Worm (Caenorhabditis elegans): ENCODE results near the gene ZK938.1.
"Not testable (repeated sequence)": the region's sequence is repeated elsewhere in the genome, so short reads cannot be mapped to it uniquely, and the experiment has no call there.

Gene ZK938.1

ce11 chrII:9862147-9862546, 32.9 kb downstream of the ZK938.1 start, which contains the start of gene C08H9.18:
C08H9.18 (minus strand) TSS chrII:9862247.
- TF ChIP-seq sea-1 (GFP tag; conservative IDR thresholded peaks at IDR 0.05) (no peak), tbx-37 (GFP tag; conservative IDR thresholded peaks at IDR 0.05) (no peak), ceh-13 (GFP tag; optimal IDR thresholded peaks at IDR 0.05) (no peak), tra-4 (tag; optimal IDR thresholded peaks at IDR 0.05) (no peak), flt-1 (GFP tag; IDR thresholded peaks at IDR 0.05) (no peak), aly-1 (tag; optimal IDR thresholded peaks at IDR 0.05) (no peak), hmbx-1 (tag; optimal IDR thresholded peaks at IDR 0.05) (no peak), F13C5.2 (tag; optimal IDR thresholded peaks at IDR 0.05) (no peak), hnd-1 (tag; optimal IDR thresholded peaks at IDR 0.05) (no peak), tbx-11 (GFP tag; IDR thresholded peaks at IDR 0.05) (no peak), hmg-4 (GFP tag; optimal IDR thresholded peaks at IDR 0.05) (no peak), ama-1 (optimal IDR thresholded peaks at IDR 0.05) (no peak), B0310.2 (tag; optimal IDR thresholded peaks at IDR 0.05) (no peak), scrt-1 (GFP tag; IDR thresholded peaks at IDR 0.05) (no peak), pes-1 (GFP tag; IDR thresholded peaks at IDR 0.05) (no peak), ets-7 (tag; optimal IDR thresholded peaks at IDR 0.05) (no peak)

- not testable (repeated sequence) for TF ChIP-seq F13C5.2 (tag; optimal IDR thresholded peaks at IDR 0.05); hmg-4 (GFP tag; optimal IDR thresholded peaks at IDR 0.05); ceh-13 (GFP tag; optimal IDR thresholded peaks at IDR 0.05)
Observed at ce11 chrII:9866378-9866777, 37.2 kb downstream of the ZK938.1 start, which contains the start of gene chil-1. chil-1 (minus strand) TSS chrII:9866478.

DNA sequence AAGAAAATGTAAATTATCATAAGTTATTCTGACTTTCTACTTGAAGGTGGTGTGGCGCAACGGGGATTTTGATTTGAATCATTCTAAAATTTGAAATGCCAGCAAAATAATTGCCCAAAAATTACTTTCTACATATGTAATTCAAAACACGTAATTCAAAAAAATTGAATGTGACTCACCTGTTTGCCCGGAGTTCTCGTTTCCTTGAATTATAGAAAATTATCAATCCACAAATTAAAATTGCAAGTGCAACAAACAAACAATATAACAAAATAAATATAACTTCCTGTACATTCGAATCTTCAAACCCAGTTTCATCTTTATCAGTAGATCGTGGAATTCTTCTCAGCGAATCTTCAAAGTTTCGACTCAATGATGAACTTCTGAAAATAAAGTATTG, 39.0 kb downstream of the ZK938.1 start:
- TF ChIP-seq pes-1 (GFP tag; IDR thresholded peaks at IDR 0.05) = no peak
- no peak for TF ChIP-seq B0310.2 (tag; optimal IDR thresholded peaks at IDR 0.05)
- TF ChIP-seq hmbx-1 (tag; optimal IDR thresholded peaks at IDR 0.05) = no peak
- no peak for TF ChIP-seq scrt-1 (GFP tag; IDR thresholded peaks at IDR 0.05)
- TF ChIP-seq aly-1 (tag; optimal IDR thresholded peaks at IDR 0.05) = no peak
- no peak for TF ChIP-seq ceh-13 (GFP tag; optimal IDR thresholded peaks at IDR 0.05)
- no peak for TF ChIP-seq flt-1 (GFP tag; IDR thresholded peaks at IDR 0.05)
- TF ChIP-seq tbx-11 (GFP tag; IDR thresholded peaks at IDR 0.05) = no peak
- TF ChIP-seq F13C5.2 (tag; optimal IDR thresholded peaks at IDR 0.05) = no peak
- no peak for TF ChIP-seq tra-4 (tag; optimal IDR thresholded peaks at IDR 0.05)
- no peak for TF ChIP-seq sea-1 (GFP tag; conservative IDR thresholded peaks at IDR 0.05)

- TF ChIP-seq hmg-4 (GFP tag; optimal IDR thresholded peaks at IDR 0.05) (no peak), scrt-1 (GFP tag; IDR thresholded peaks at IDR 0.05) (no peak), ceh-36 (tag; optimal IDR thresholded peaks at IDR 0.05) (no peak), ets-7 (tag; optimal IDR thresholded peaks at IDR 0.05) (no peak), F13C5.2 (tag; optimal IDR thresholded peaks at IDR 0.05) (no peak), hmbx-1 (tag; optimal IDR thresholded peaks at IDR 0.05) (no peak), ceh-13 (GFP tag; optimal IDR thresholded peaks at IDR 0.05) (no peak), tbx-11 (GFP tag; IDR thresholded peaks at IDR 0.05) (no peak), pes-1 (GFP tag; IDR thresholded peaks at IDR 0.05) (no peak), tra-4 (tag; optimal IDR thresholded peaks at IDR 0.05) (no peak), flt-1 (GFP tag; IDR thresholded peaks at IDR 0.05) (no peak), ama-1 (optimal IDR thresholded peaks at IDR 0.05) (no peak), sea-1 (GFP tag; conservative IDR thresholded peaks at IDR 0.05) (no peak), hnd-1 (tag; optimal IDR thresholded peaks at IDR 0.05) (no peak), B0310.2 (tag; optimal IDR thresholded peaks at IDR 0.05) (no peak)
Observed at ce11 chrII:9868698-9869097, 39.5 kb downstream of the ZK938.1 start, which contains the start of gene old-1. old-1 (minus strand) TSS chrII:9868747.

DNA sequence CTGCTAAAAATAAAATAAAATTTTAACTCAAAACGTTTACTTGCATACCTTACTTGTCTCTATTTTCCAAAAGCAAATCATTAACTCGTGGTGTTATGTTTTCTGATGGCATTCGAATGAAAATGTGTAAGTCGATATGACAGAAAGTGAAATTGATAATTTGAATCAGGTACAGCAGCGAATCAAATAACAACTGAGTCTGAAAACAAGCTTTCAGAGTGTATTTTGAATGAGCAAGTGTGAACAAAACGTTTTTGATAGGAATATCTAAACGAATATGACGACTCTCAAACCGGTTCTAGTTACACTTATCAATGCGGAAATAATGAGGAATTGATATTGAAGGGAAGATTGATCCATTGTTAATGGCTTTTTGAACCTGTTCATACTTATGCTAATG, 41.9 kb downstream of the ZK938.1 start, which contains the start of gene chil-7:
Gene chil-7, minus strand, starts transcription at position 112 of the 400 bp plus-strand sequence.
- no peak for TF ChIP-seq tbx-11 (GFP tag; IDR thresholded peaks at IDR 0.05)
- TF ChIP-seq scrt-1 (GFP tag; IDR thresholded peaks at IDR 0.05) = no peak
- TF ChIP-seq sea-1 (GFP tag; conservative IDR thresholded peaks at IDR 0.05) = no peak
- no peak for TF ChIP-seq hnd-1 (tag; optimal IDR thresholded peaks at IDR 0.05)
- no peak for TF ChIP-seq ets-7 (tag; optimal IDR thresholded peaks at IDR 0.05)
- TF ChIP-seq pes-1 (GFP tag; IDR thresholded peaks at IDR 0.05) = no peak
- TF ChIP-seq ceh-36 (tag; optimal IDR thresholded peaks at IDR 0.05) = no peak

DNA sequence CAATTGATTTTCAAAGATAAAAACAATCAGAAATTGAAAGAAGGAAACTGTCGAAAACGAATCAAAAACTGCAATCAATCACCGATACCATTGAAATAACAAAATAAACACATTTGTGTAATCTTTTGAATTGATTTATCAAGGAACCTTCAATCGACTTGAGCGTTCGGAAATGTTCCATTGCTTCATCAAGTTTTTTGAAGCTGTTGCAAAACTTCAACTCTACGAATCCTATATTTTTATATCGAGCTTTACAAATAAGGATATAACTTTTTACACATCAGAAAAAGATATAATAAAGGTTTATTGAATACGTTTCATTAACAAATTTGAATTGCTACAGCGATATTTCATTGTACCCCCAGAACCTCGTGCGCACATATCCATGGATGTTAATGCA, 43.8 kb downstream of the ZK938.1 start, which contains the start of gene chil-8:
Gene chil-8, minus strand, starts transcription at position 101 of the 400 bp plus-strand sequence.
- no peak for TF ChIP-seq ceh-36 (tag; optimal IDR thresholded peaks at IDR 0.05)
- TF ChIP-seq hmg-4 (GFP tag; optimal IDR thresholded peaks at IDR 0.05) = no peak
- no peak for TF ChIP-seq hmbx-1 (tag; optimal IDR thresholded peaks at IDR 0.05)
- no peak for TF ChIP-seq tbx-37 (GFP tag; conservative IDR thresholded peaks at IDR 0.05)

DNA sequence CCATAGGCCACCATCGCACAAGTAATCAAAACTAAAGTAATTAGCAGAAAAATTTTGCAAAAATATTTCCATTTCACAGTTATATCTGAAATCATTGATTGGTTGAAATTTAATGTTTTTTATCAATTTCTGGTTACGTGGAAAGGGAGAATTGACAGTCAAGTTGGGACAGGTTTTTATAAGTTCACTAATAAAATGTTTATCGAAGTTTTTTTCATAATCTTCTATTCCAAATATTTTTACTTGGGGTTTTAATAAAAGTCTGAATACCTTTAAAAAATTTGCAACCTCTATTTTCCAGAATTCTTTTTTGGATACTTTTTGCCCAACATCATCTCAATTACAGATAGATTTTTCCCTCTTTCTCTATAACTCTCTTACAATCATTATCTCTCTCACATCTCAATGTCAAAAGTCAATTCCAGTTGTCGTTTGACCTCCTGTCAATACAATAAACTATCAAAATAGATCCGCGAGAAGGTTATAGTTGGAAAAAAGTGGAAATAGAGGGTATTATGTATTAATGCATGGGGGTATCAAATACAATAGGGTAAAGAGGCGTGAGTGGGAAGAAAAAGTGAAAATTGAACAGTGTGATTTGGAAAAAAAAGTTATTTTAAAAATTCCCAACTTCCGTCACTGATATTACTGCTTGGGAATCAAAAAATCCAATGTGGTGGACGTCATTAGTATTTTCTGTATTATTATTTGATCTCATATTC, 45.5 kb downstream of the ZK938.1 start, which contains the start of the genes chil-2 and ctsa-3.2:
Gene chil-2, minus strand, starts transcription at position 101 of the 722 bp plus-strand sequence.
Gene ctsa-3.2, plus strand, starts transcription at position 672 of the 722 bp plus-strand sequence.
- TF ChIP-seq aly-1 (tag; optimal IDR thresholded peaks at IDR 0.05) (no peak), tbx-11 (GFP tag; IDR thresholded peaks at IDR 0.05) (no peak), hnd-1 (tag; optimal IDR thresholded peaks at IDR 0.05) (no peak), ceh-36 (tag; optimal IDR thresholded peaks at IDR 0.05) (no peak), ets-7 (tag; optimal IDR thresholded peaks at IDR 0.05) (no peak), scrt-1 (GFP tag; IDR thresholded peaks at IDR 0.05) (no peak), tbx-37 (GFP tag; conservative IDR thresholded peaks at IDR 0.05) (no peak), ama-1 (optimal IDR thresholded peaks at IDR 0.05) (no peak)

DNA sequence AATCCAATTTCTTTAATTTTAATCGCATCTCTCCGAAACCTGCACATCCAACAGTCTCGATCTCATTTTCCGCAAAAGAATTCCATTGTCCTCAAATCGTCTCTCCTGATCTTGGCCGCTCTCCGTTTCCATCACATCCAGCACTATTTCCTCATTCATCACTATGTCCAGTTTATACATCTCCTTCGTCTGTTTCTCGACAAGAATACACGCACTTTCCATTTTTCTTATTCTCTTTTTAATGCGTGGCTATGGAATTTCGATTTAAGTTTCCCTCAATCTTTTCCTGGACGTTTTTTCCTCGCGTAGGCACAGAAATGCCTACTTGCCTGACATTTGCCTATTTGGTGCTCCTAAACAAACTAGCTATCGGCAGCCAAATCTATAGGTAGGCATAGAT, 50.6 kb downstream of the ZK938.1 start:
- no peak for TF ChIP-seq scrt-1 (GFP tag; IDR thresholded peaks at IDR 0.05)
- TF ChIP-seq ets-7 (tag; optimal IDR thresholded peaks at IDR 0.05) = no peak
- no peak for TF ChIP-seq sea-1 (GFP tag; conservative IDR thresholded peaks at IDR 0.05)
- no peak for TF ChIP-seq tbx-37 (GFP tag; conservative IDR thresholded peaks at IDR 0.05)
- TF ChIP-seq tbx-11 (GFP tag; IDR thresholded peaks at IDR 0.05) = no peak
- no peak for TF ChIP-seq tra-4 (tag; optimal IDR thresholded peaks at IDR 0.05)
- TF ChIP-seq aly-1 (tag; optimal IDR thresholded peaks at IDR 0.05) = no peak
- TF ChIP-seq hnd-1 (tag; optimal IDR thresholded peaks at IDR 0.05) = no peak
